Worm (Caenorhabditis elegans): Measurements from ENCODE around the gene Y69E1A.1.

Gene Y69E1A.1

ce11 chrIV:10915388-10915787, 33.3 kb downstream of the Y69E1A.1 start, which contains the start of gene ZK593.3:
Gene ZK593.3, plus strand, starts transcription at chrIV:10915688.
- TF ChIP-seq dmd-6 (GFP tag; IDR thresholded peaks at IDR 0.05) (peak; percentile 29), mdl-1 (tag; optimal IDR thresholded peaks at IDR 0.05) (no peak)

- no peak for TF ChIP-seq spr-3 (GFP tag; optimal IDR thresholded peaks at IDR 0.05)
- TF ChIP-seq jun-1 (tag; optimal IDR thresholded peaks at IDR 0.05) = no peak
- TF ChIP-seq tag-97 (GFP tag; IDR thresholded peaks at IDR 0.05) = no peak
- TF ChIP-seq zfp-3 (GFP tag; conservative IDR thresholded peaks at IDR 0.05) = no peak
- no peak for TF ChIP-seq dmd-9 (GFP tag; IDR thresholded peaks at IDR 0.05)
- TF ChIP-seq ama-1 (optimal IDR thresholded peaks at IDR 0.05) = peak; percentile 59
- TF ChIP-seq ztf-11 (tag; optimal IDR thresholded peaks at IDR 0.05) = no peak
- no peak for TF ChIP-seq dpl-1 (GFP tag; optimal IDR thresholded peaks at IDR 0.05)
- no peak for TF ChIP-seq F37D6.2 (tag; optimal IDR thresholded peaks at IDR 0.05)
- TF ChIP-seq mxl-2 (GFP tag; conservative IDR thresholded peaks at IDR 0.05) = 0 out of 2 replicates have a peak, but pooled peaks have one; percentile 11
- TF ChIP-seq spr-1 (tag; optimal IDR thresholded peaks at IDR 0.05) = no peak
- no peak for TF ChIP-seq daf-12 (tag; optimal IDR thresholded peaks at IDR 0.05)
- no peak for TF ChIP-seq nhr-237 (tag; optimal IDR thresholded peaks at IDR 0.05)
- no peak for TF ChIP-seq daf-16 (GFP tag; optimal IDR thresholded peaks at IDR 0.05)
- TF ChIP-seq daf-16 (tag; optimal IDR thresholded peaks at IDR 0.05) = peak; percentile 8
- TF ChIP-seq vab-7 (GFP tag; IDR thresholded peaks at IDR 0.05) = no peak
- TF ChIP-seq set-16 (GFP tag; IDR thresholded peaks at IDR 0.05) = no peak
- TF ChIP-seq nhr-76 (tag; optimal IDR thresholded peaks at IDR 0.05) = no peak
- no peak for TF ChIP-seq zip-11 (GFP tag; IDR thresholded peaks at IDR 0.05)
- no peak for TF ChIP-seq nhr-102 (tag; optimal IDR thresholded peaks at IDR 0.05)
- TF ChIP-seq dmd-6 (GFP tag; IDR thresholded peaks at IDR 0.05) = peak; percentile 7; the same call in 1 of the 2 replicates
Measured at ce11 chrIV:10913081-10913480, 35.6 kb downstream of the Y69E1A.1 start, which contains the start of gene ZK593.2. Gene ZK593.2, plus strand, starts transcription at chrIV:10913381.

ce11 chrIV:10909708-10910107, 39.0 kb downstream of the Y69E1A.1 start, which contains the start of gene pyk-2:
Gene pyk-2, plus strand, starts transcription at chrIV:10909913.
- no peak for TF ChIP-seq mxl-2 (GFP tag; conservative IDR thresholded peaks at IDR 0.05)
- TF ChIP-seq spr-1 (tag; optimal IDR thresholded peaks at IDR 0.05) = no peak
- TF ChIP-seq jun-1 (tag; optimal IDR thresholded peaks at IDR 0.05) = no peak
- TF ChIP-seq mdl-1 (tag; optimal IDR thresholded peaks at IDR 0.05) = peak in 1 of 2 experiments; percentile 37
- no peak for TF ChIP-seq gei-8 (GFP tag; optimal IDR thresholded peaks at IDR 0.05)
- TF ChIP-seq nhr-48 (tag; optimal IDR thresholded peaks at IDR 0.05) = peak; percentile 7
- TF ChIP-seq F49E8.2 (tag; optimal IDR thresholded peaks at IDR 0.05; ENCODE audit: borderline replicate concordance) = no peak
- TF ChIP-seq nhr-25 (tag; optimal IDR thresholded peaks at IDR 0.05; ENCODE audit: borderline replicate concordance, insufficient read depth) = no peak
- no peak for TF ChIP-seq ztf-7 (tag; optimal IDR thresholded peaks at IDR 0.05)
- no peak for TF ChIP-seq skn-1 (tag; optimal IDR thresholded peaks at IDR 0.05)
- no peak for TF ChIP-seq zfp-3 (GFP tag; conservative IDR thresholded peaks at IDR 0.05)
- TF ChIP-seq mes-2 (tag; optimal IDR thresholded peaks at IDR 0.05; ENCODE audit: poor library complexity, severe bottlenecking) = no peak
- no peak for TF ChIP-seq D1046.2 (GFP tag; IDR thresholded peaks at IDR 0.05)
- peak; percentile 63 for TF ChIP-seq hlh-30 (tag; optimal IDR thresholded peaks at IDR 0.05; ENCODE audit: insufficient read depth)
- no peak for TF ChIP-seq Y105C5A.15 (GFP tag; IDR thresholded peaks at IDR 0.05)
- TF ChIP-seq pqm-1 (tag; optimal IDR thresholded peaks at IDR 0.05) = peak; percentile 65
- no peak for TF ChIP-seq hif-1 (tag; optimal IDR thresholded peaks at IDR 0.05)
- TF ChIP-seq ZK546.5 (tag; optimal IDR thresholded peaks at IDR 0.05) = no peak
- TF ChIP-seq arid-1 (GFP tag; conservative IDR thresholded peaks at IDR 0.05) = no peak
- no peak for TF ChIP-seq T26A8.4 (GFP tag; IDR thresholded peaks at IDR 0.05)
- no peak for TF ChIP-seq nhr-42 (GFP tag; IDR thresholded peaks at IDR 0.05)
- peak; percentile 41 for TF ChIP-seq nhr-77 (tag; optimal IDR thresholded peaks at IDR 0.05)
- TF ChIP-seq T20F7.1 (GFP tag; optimal IDR thresholded peaks at IDR 0.05) = peak; percentile 36
- no peak for TF ChIP-seq mep-1 (tag; optimal IDR thresholded peaks at IDR 0.05)
- TF ChIP-seq ceh-20 (GFP tag; IDR thresholded peaks at IDR 0.05) = no peak
- TF ChIP-seq madf-5 (GFP tag; IDR thresholded peaks at IDR 0.05) = no peak
- no peak for TF ChIP-seq Y75B8A.6 (GFP tag; IDR thresholded peaks at IDR 0.05)
- no peak for TF ChIP-seq rbr-2 (tag; optimal IDR thresholded peaks at IDR 0.05)
- no peak for TF ChIP-seq cey-2 (tag; optimal IDR thresholded peaks at IDR 0.05; ENCODE audit: borderline replicate concordance, insufficient read depth)
- TF ChIP-seq lin-15B (tag; optimal IDR thresholded peaks at IDR 0.05) = no peak
- TF ChIP-seq zip-11 (GFP tag; IDR thresholded peaks at IDR 0.05) = no peak
- TF ChIP-seq ama-1 (optimal IDR thresholded peaks at IDR 0.05) = no peak
- TF ChIP-seq zip-2 (tag; optimal IDR thresholded peaks at IDR 0.05) = no peak
